Fruit fly (Drosophila melanogaster): ENCODE measurements around the gene Vps33B.

The Vps33B gene

dm6 chr3R:25462642-25463317 is 10.5 kb upstream of the Vps33B start (continued):
- TF ChIP-seq sens-2 (GFP tag; IDR thresholded peaks at IDR 0.05) (no peak), Doc3 (GFP tag; IDR thresholded peaks at IDR 0.05; ENCODE audit: partially characterized antibody) (no peak), fu2 (GFP tag; optimal IDR thresholded peaks at IDR 0.05) (no peak), CG18599 (GFP tag; optimal IDR thresholded peaks at IDR 0.05) (peak; percentile 49), CG12104 (GFP tag; optimal IDR thresholded peaks at IDR 0.05) (peak; percentile 55), CG17359 (tag; optimal IDR thresholded peaks at IDR 0.05) (peak; percentile 56), schlank (tag; optimal IDR thresholded peaks at IDR 0.05) (no peak), pnt (GFP tag; optimal IDR thresholded peaks at IDR 0.05) (no peak), CG10321 (GFP tag; IDR thresholded peaks at IDR 0.05) (0 out of 2 replicates have a peak, but pooled peaks have one; percentile 7), MESR4 (GFP tag; optimal IDR thresholded peaks at IDR 0.05) (no peak), Six4 (GFP tag; optimal IDR thresholded peaks at IDR 0.05) (no peak), Nf-YC (tag; optimal IDR thresholded peaks at IDR 0.05) (peak; percentile 7), shn (GFP tag; optimal IDR thresholded peaks at IDR 0.05) (no peak), lola (GFP tag; optimal IDR thresholded peaks at IDR 0.05) (no peak), Oli (tag; optimal IDR thresholded peaks at IDR 0.05) (peak; percentile 20), stwl (tag; optimal IDR thresholded peaks at IDR 0.05) (no peak), NFAT (GFP tag; IDR thresholded peaks at IDR 0.05) (peak; percentile 57; the same call in 1 of the 2 replicates), CG18011 (GFP tag; optimal IDR thresholded peaks at IDR 0.05) (no peak), ac (GFP tag; optimal IDR thresholded peaks at IDR 0.05) (no peak), sens (GFP tag) (peak; percentile 62), ap (GFP tag; IDR thresholded peaks at IDR 0.05) (no peak), Opbp (GFP tag; IDR thresholded peaks at IDR 0.05; ENCODE audit: partially characterized antibody) (no peak), CG34224 (GFP tag; IDR thresholded peaks at IDR 0.05; ENCODE audit: partially characterized antibody) (no peak), CG10462 (GFP tag; optimal IDR thresholded peaks at IDR 0.05) (no peak), CG3065 (GFP tag; optimal IDR thresholded peaks at IDR 0.05) (no peak), sisA (GFP tag; IDR thresholded peaks at IDR 0.05) (no peak), en (GFP tag; optimal IDR thresholded peaks at IDR 0.05) (no peak), Stat92E (GFP tag; optimal IDR thresholded peaks at IDR 0.05) (no peak), ato (GFP tag; IDR thresholded peaks at IDR 0.05; ENCODE audit: partially characterized antibody) (no peak), Dref (GFP tag; IDR thresholded peaks at IDR 0.05) (no peak), CG1647 (GFP tag; optimal IDR thresholded peaks at IDR 0.05) (no peak), CG4854 (GFP tag; optimal IDR thresholded peaks at IDR 0.05) (no peak), CG4707 (GFP tag; optimal IDR thresholded peaks at IDR 0.05) (no peak), Dfd (GFP tag; optimal IDR thresholded peaks at IDR 0.05) (no peak), ERR (GFP tag; optimal IDR thresholded peaks at IDR 0.05) (no peak), chif (GFP tag; optimal IDR thresholded peaks at IDR 0.05) (no peak), sim (GFP tag; IDR thresholded peaks at IDR 0.05) (no peak), abd-A (tag; optimal IDR thresholded peaks at IDR 0.05) (peak; percentile 10), corto (GFP tag; optimal IDR thresholded peaks at IDR 0.05) (peak; percentile 77), CG11398 (GFP tag; optimal IDR thresholded peaks at IDR 0.05) (no peak), HLHmδ (GFP tag; optimal IDR thresholded peaks at IDR 0.05) (no peak), CG1832 (GFP tag; optimal IDR thresholded peaks at IDR 0.05) (no peak), CG6791 (GFP tag; IDR thresholded peaks at IDR 0.05; ENCODE audit: partially characterized antibody) (no peak), Xbp1 (GFP tag; optimal IDR thresholded peaks at IDR 0.05) (peak; percentile 21), kah (GFP tag; optimal IDR thresholded peaks at IDR 0.05) (no peak), fd102C (GFP tag; optimal IDR thresholded peaks at IDR 0.05) (no peak), slp2 (GFP tag; optimal IDR thresholded peaks at IDR 0.05) (no peak), CG7786 (GFP tag; optimal IDR thresholded peaks at IDR 0.05) (no peak), az2 (GFP tag; optimal IDR thresholded peaks at IDR 0.05) (no peak)
